Worm (Caenorhabditis elegans) whole organism, L1 larva: ENCODE measurements around the gene nduv-3.

Experiments
- C16A3.4 ChIP-seq: fragments of 150-350 bp; optimal IDR thresholded peaks from 2 replicates; lab custom pipeline; 2014; ENCODE audit warnings: missing biosample characterization, missing genetic modification characterization
- C34B4.2 ChIP-seq: sonication (generic microtip); optimal IDR thresholded peaks from 2 replicates; lab custom pipeline; 2017; ENCODE audit warnings: mild to moderate bottlenecking, missing genetic modification characterization, missing compliant biosample characterization
- aha-1 ChIP-seq: fragments of 150-350 bp; optimal IDR thresholded peaks from 2 replicates; lab custom pipeline; 2014; ENCODE audit warnings: missing biosample characterization, missing genetic modification characterization
- alr-1 ChIP-seq: fragments of 200-800 bp; sonication (Bioruptor generic); optimal IDR thresholded peaks from 2 replicates; lab custom pipeline; 2018; ENCODE audit warnings: borderline replicate concordance, mild to moderate bottlenecking, missing genetic modification characterization, missing compliant biosample characterization
- aly-2 ChIP-seq: fragments of 150-350 bp; optimal IDR thresholded peaks from 2 replicates; lab custom pipeline; 2014; ENCODE audit warnings: missing biosample characterization, missing genetic modification characterization
- ceh-88 ChIP-seq: fragments of 200-800 bp; sonication (Bioruptor generic); IDR thresholded peaks from 2 replicates; pipeline ENCODE4 v1.3.6; 2022; ENCODE audit warnings: missing genetic modification characterization, missing compliant biosample characterization
- ces-1 ChIP-seq: fragments of 150-350 bp; optimal IDR thresholded peaks from 2 replicates; lab custom pipeline; 2014; ENCODE audit warnings: missing biosample characterization, missing genetic modification reagents, missing genetic modification characterization
- dpl-1 ChIP-seq, 3 experiments: fragments of 150-350 bp in 2 of 3; sonication (generic microtip) in 1 of 3; optimal IDR thresholded peaks; 2 replicates each; lab custom pipeline; 2014 to 2017; ENCODE audit warnings: missing biosample characterization in 3 of 3, missing genetic modification characterization in 3 of 3, missing genetic modification reagents in 3 of 3
- dsc-1 ChIP-seq: sonication (generic microtip); optimal IDR thresholded peaks from 2 replicates; lab custom pipeline; 2016; ENCODE audit warnings: mild to moderate bottlenecking, missing genetic modification characterization, missing compliant biosample characterization
- egl-13 ChIP-seq: sonication (generic microtip); optimal IDR thresholded peaks from 2 replicates; lab custom pipeline; 2016; ENCODE audit warnings: missing genotype, missing genetic modification reagents, missing genetic modification characterization, missing compliant biosample characterization
- elt-3 ChIP-seq, 6 experiments: fragments of 150-350 bp in 1 of 6; sonication (generic microtip); optimal IDR thresholded peaks; 2 replicates each; lab custom pipeline; 2017 to 2018; ENCODE audit warnings: missing biosample characterization in 6 of 6, missing genetic modification characterization in 6 of 6, inconsistent platforms in 1 of 6
- fkh-4 ChIP-seq: sonication (generic microtip); optimal IDR thresholded peaks from 2 replicates; lab custom pipeline; 2016; ENCODE audit warnings: missing compliant biosample characterization, missing genetic modification characterization, borderline replicate concordance
- fkh-8 ChIP-seq: sonication (generic microtip); optimal IDR thresholded peaks from 2 replicates; lab custom pipeline; 2016; ENCODE audit warnings: mild to moderate bottlenecking, missing genetic modification characterization, missing compliant biosample characterization
- fos-1 ChIP-seq: fragments of 150-350 bp; optimal IDR thresholded peaks from 2 replicates; lab custom pipeline; 2014; ENCODE audit warnings: missing biosample characterization, missing genetic modification characterization
- hlh-17 ChIP-seq: fragments of 200-800 bp; sonication (Bioruptor generic); optimal IDR thresholded peaks from 2 replicates; lab custom pipeline; 2018; ENCODE audit warnings: missing genetic modification characterization, mild to moderate bottlenecking, missing compliant biosample characterization, moderate library complexity, borderline replicate concordance
- hlh-4 ChIP-seq: sonication (generic microtip); optimal IDR thresholded peaks from 2 replicates; lab custom pipeline; 2016; ENCODE audit warnings: mild to moderate bottlenecking, missing genetic modification characterization, missing compliant biosample characterization
- hpl-2 ChIP-seq: fragments of 150-350 bp; optimal IDR thresholded peaks from 2 replicates; lab custom pipeline; 2014; ENCODE audit warnings: missing biosample characterization, missing genetic modification reagents, missing genetic modification characterization
- irx-1 ChIP-seq: sonication (generic microtip); optimal IDR thresholded peaks from 2 replicates; lab custom pipeline; 2016; ENCODE audit warnings: missing genetic modification characterization, missing compliant biosample characterization
- isw-1 ChIP-seq: fragments of 200-800 bp; sonication (Bioruptor generic); IDR thresholded peaks from 2 replicates; pipeline ENCODE4 v1.3.6; 2022; ENCODE audit warnings: missing genetic modification characterization, missing compliant biosample characterization
- jun-1 ChIP-seq: fragments of 150-350 bp; optimal IDR thresholded peaks from 2 replicates; lab custom pipeline; 2014; ENCODE audit warnings: missing biosample characterization, missing genetic modification reagents, missing genetic modification characterization
- lin-15B ChIP-seq: fragments of 150-350 bp; sonication (generic microtip); optimal IDR thresholded peaks from 3 replicates; lab custom pipeline; 2014; ENCODE audit warnings: missing biosample characterization, missing genetic modification characterization
- lir-3 ChIP-seq: sonication (generic microtip); optimal IDR thresholded peaks from 2 replicates; lab custom pipeline; 2016; ENCODE audit warnings: mild to moderate bottlenecking, missing genetic modification characterization, moderate library complexity, missing compliant biosample characterization; ENCODE audit not compliant: poor library complexity
- lsy-2 ChIP-seq, 2 experiments: fragments of 150-350 bp; optimal IDR thresholded peaks; 2 replicates each; lab custom pipeline; 2014; ENCODE audit warnings: missing biosample characterization in 2 of 2, missing genetic modification characterization in 2 of 2
- mdl-1 ChIP-seq, 2 experiments: fragments of 150-350 bp; optimal IDR thresholded peaks; 2 replicates each; lab custom pipeline; 2014 to 2017; ENCODE audit warnings: missing biosample characterization in 2 of 2, missing genetic modification characterization in 2 of 2, inconsistent platforms in 1 of 2
- nhr-11 ChIP-seq: fragments of 150-350 bp; optimal IDR thresholded peaks from 2 replicates; lab custom pipeline; 2014; ENCODE audit warnings: missing biosample characterization, missing genetic modification characterization
- nhr-12 ChIP-seq: sonication (generic microtip); optimal IDR thresholded peaks from 2 replicates; lab custom pipeline; 2017; ENCODE audit warnings: missing biosample characterization, missing genetic modification characterization
- nhr-20 ChIP-seq: sonication (generic microtip); optimal IDR thresholded peaks from 2 replicates; lab custom pipeline; 2016; ENCODE audit warnings: mild to moderate bottlenecking, missing genetic modification characterization, missing compliant biosample characterization
- nhr-71 ChIP-seq: sonication (generic microtip); optimal IDR thresholded peaks from 2 replicates; lab custom pipeline; 2016; ENCODE audit warnings: mild to moderate bottlenecking, missing genetic modification characterization, moderate library complexity, missing compliant biosample characterization
- nhr-90 ChIP-seq: sonication (generic microtip); optimal IDR thresholded peaks from 2 replicates; lab custom pipeline; 2016; ENCODE audit warnings: mild to moderate bottlenecking, missing genetic modification characterization, missing compliant biosample characterization; ENCODE audit not compliant: poor library complexity
- pag-3 ChIP-seq: sonication (generic microtip); optimal IDR thresholded peaks from 2 replicates; lab custom pipeline; 2017; ENCODE audit warnings: missing genetic modification characterization, mild to moderate bottlenecking, missing compliant biosample characterization, antibody characterized with exemption, borderline replicate concordance; ENCODE audit not compliant: insufficient read depth
- sox-4 ChIP-seq: sonication (generic microtip); optimal IDR thresholded peaks from 2 replicates; lab custom pipeline; 2016; ENCODE audit warnings: missing genetic modification characterization, missing compliant biosample characterization
- swsn-7 ChIP-seq: sonication (generic microtip); optimal IDR thresholded peaks from 2 replicates; lab custom pipeline; 2016; ENCODE audit warnings: missing genetic modification characterization, missing compliant biosample characterization
- tbx-2 ChIP-seq: sonication (generic microtip); optimal IDR thresholded peaks from 2 replicates; lab custom pipeline; 2016; ENCODE audit warnings: missing genetic modification characterization, missing compliant biosample characterization
- unc-30 ChIP-seq: sonication (generic microtip); optimal IDR thresholded peaks from 2 replicates; lab custom pipeline; 2017; ENCODE audit warnings: missing biosample characterization, missing genetic modification characterization
- unc-62 ChIP-seq: fragments of 150-350 bp; optimal IDR thresholded peaks from 2 replicates; lab custom pipeline; 2014; ENCODE audit warnings: missing biosample characterization, missing genetic modification reagents, missing genetic modification characterization
- unc-86 ChIP-seq: sonication (generic microtip); optimal IDR thresholded peaks from 2 replicates; lab custom pipeline; 2016; ENCODE audit warnings: missing genetic modification characterization, missing compliant biosample characterization
- unc-98 ChIP-seq: fragments of 200-800 bp; sonication (Bioruptor generic); IDR thresholded peaks from 2 replicates; pipeline ENCODE4 v1.3.6; 2022; ENCODE audit warnings: missing genetic modification characterization, missing compliant biosample characterization
- xbp-1 ChIP-seq: sonication (generic microtip); optimal IDR thresholded peaks from 2 replicates; lab custom pipeline; 2016; ENCODE audit warnings: missing genetic modification characterization, missing compliant biosample characterization
- zag-1 ChIP-seq: fragments of 150-350 bp; optimal IDR thresholded peaks from 2 replicates; lab custom pipeline; 2014; ENCODE audit warnings: missing biosample characterization, missing genetic modification characterization
- zip-4 ChIP-seq: fragments of 200-800 bp; sonication (Bioruptor generic); optimal IDR thresholded peaks from 2 replicates; lab custom pipeline; 2018; ENCODE audit warnings: mild to moderate bottlenecking, missing genetic modification characterization, moderate library complexity, missing compliant biosample characterization
- ztf-11 ChIP-seq, 2 experiments: sonication (generic microtip); optimal IDR thresholded peaks; 2 replicates each; lab custom pipeline; 2016 to 2017; ENCODE audit warnings: missing genetic modification characterization in 2 of 2, missing biosample characterization in 1 of 2, missing compliant biosample characterization in 1 of 2
- ztf-4 ChIP-seq: fragments of 150-350 bp; optimal IDR thresholded peaks from 2 replicates; lab custom pipeline; 2014; ENCODE audit warnings: missing biosample characterization, missing genetic modification characterization

The nduv-3 gene

ce11 chrIV:2640950-2641349 is at the start of gene nduv-3, which contains the start of gene mdf-2 (continued):
- TF ChIP-seq egl-13 (tag; lab: Kevin White, UChicago): peak; percentile 55
- TF ChIP-seq aha-1 (tag; lab: Kevin White, UChicago): peak; percentile 46
- TF ChIP-seq ztf-4 (tag; lab: Kevin White, UChicago): peak; percentile 54
- peak; percentile 23; the same call in 1 of the 2 replicates for TF ChIP-seq ceh-88 (GFP tag; lab: Robert Waterston, UW)
- TF ChIP-seq hpl-2: no peak
- TF ChIP-seq lir-3 (tag; lab: Kevin White, UChicago): no peak
- peak in 2 of 6 experiments; percentile 55 to 61 for TF ChIP-seq elt-3 (tag; optimal IDR thresholded peaks at IDR 0.05; lab: Kevin White, UChicago)
- TF ChIP-seq sox-4 (tag; lab: Kevin White, UChicago): peak; percentile 62
- TF ChIP-seq unc-62 (GFP tag; lab: Kevin White, UChicago): no peak
- peak; percentile 50 for TF ChIP-seq fos-1 (tag; lab: Kevin White, UChicago)
- TF ChIP-seq lsy-2 (tag; optimal IDR thresholded peaks at IDR 0.05; lab: Kevin White, UChicago): peak; percentile 92
- TF ChIP-seq ces-1 (GFP tag; lab: Kevin White, UChicago): no peak
- TF ChIP-seq alr-1 (tag; lab: Kevin White, UChicago): no peak
- peak; percentile 65 for TF ChIP-seq jun-1
- TF ChIP-seq zip-4: peak; percentile 53
- no peak for TF ChIP-seq zag-1
- TF ChIP-seq isw-1 (GFP tag; lab: Robert Waterston, UW): peak; percentile 81
- TF ChIP-seq swsn-7 (tag; lab: Kevin White, UChicago): peak; percentile 82
- no peak for TF ChIP-seq pag-3 (tag; lab: Kevin White, UChicago)
- TF ChIP-seq mdl-1 (tag; optimal IDR thresholded peaks at IDR 0.05; lab: Kevin White, UChicago): peak in 1 of 2 experiments; percentile 69
- TF ChIP-seq unc-30 (tag; lab: Kevin White, UChicago): no peak
- peak; percentile 68 for TF ChIP-seq C16A3.4 (tag; lab: Kevin White, UChicago)
- no peak for TF ChIP-seq C34B4.2
- peak; percentile 89 for TF ChIP-seq nhr-71 (tag; lab: Kevin White, UChicago)
- TF ChIP-seq lin-15B (tag; lab: Kevin White, UChicago): peak; percentile 85
- TF ChIP-seq nhr-20: peak; percentile 73
- 0 out of 2 replicates have a peak, but pooled peaks have one; percentile 5 for TF ChIP-seq unc-98 (GFP tag; lab: Robert Waterston, UW)
- peak; percentile 86 for TF ChIP-seq dsc-1 (tag; lab: Kevin White, UChicago)
- TF ChIP-seq nhr-11 (tag; lab: Kevin White, UChicago): peak; percentile 51
- peak; percentile 73 for TF ChIP-seq irx-1 (tag; lab: Kevin White, UChicago)
- TF ChIP-seq tbx-2: peak; percentile 89
- TF ChIP-seq, all 84 proteins: peak for 57

ce11 chrIV:2597417-2597816 is 43.7 kb upstream of the nduv-3 start, which contains the start of gene Y69A2AR.47:
TSS of gene Y69A2AR.47 (plus strand) at chrIV:2597717.
- no peak for TF ChIP-seq hlh-17 (GFP tag; lab: Kevin White, UChicago)
- no peak for TF ChIP-seq nhr-20
- TF ChIP-seq xbp-1 (tag; lab: Kevin White, UChicago): no peak
- no peak for TF ChIP-seq lin-15B (tag; lab: Kevin White, UChicago)
- no peak for TF ChIP-seq dsc-1 (tag; lab: Kevin White, UChicago)
- TF ChIP-seq aly-2 (tag; lab: Kevin White, UChicago): no peak
- TF ChIP-seq hlh-4 (tag; lab: Kevin White, UChicago): no peak
- TF ChIP-seq sox-4 (tag; lab: Kevin White, UChicago): no peak
- no peak for TF ChIP-seq nhr-12 (tag; lab: Kevin White, UChicago)
- no peak for TF ChIP-seq nhr-11 (tag; lab: Kevin White, UChicago)
- no peak for TF ChIP-seq unc-86 (tag; lab: Kevin White, UChicago)
- TF ChIP-seq elt-3 (tag; optimal IDR thresholded peaks at IDR 0.05; lab: Kevin White, UChicago): no peak
- no peak for TF ChIP-seq isw-1 (GFP tag; lab: Robert Waterston, UW)
- TF ChIP-seq nhr-90 (tag; lab: Kevin White, UChicago): no peak
- no peak for TF ChIP-seq dpl-1 (GFP tag; optimal IDR thresholded peaks at IDR 0.05; lab: Kevin White, UChicago)
- no peak for TF ChIP-seq ztf-11 (tag; optimal IDR thresholded peaks at IDR 0.05; lab: Kevin White, UChicago)
- TF ChIP-seq fkh-8 (tag; lab: Kevin White, UChicago): no peak
- TF ChIP-seq C34B4.2: no peak
- TF ChIP-seq fkh-4: no peak
